Fruit fly (Drosophila melanogaster): Measurements from ENCODE around the gene Arp8.

DNA sequence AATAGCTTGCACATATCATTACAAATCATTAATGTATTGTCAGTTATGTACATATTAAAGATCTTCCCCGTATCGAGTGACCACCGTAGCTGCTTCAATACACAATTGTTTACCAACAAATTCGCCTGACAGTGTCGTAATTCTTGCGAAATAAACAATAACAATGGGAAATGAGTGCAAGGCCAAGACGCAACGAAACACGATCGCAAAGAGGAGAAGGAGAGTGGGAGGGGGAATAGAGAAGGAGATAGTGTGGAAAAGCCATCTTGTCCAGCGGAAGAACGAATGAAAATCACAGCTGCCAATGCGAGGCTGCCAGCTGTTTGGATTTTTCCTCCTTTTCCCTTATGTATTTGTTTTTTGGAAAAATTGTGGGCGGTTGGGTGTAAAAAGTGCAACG lies 24.7 kb upstream of the Arp8 start:
- TF ChIP-seq Ets98B (GFP tag; IDR thresholded peaks at IDR 0.05) (no peak), Pif1A (GFP tag; optimal IDR thresholded peaks at IDR 0.05) (no peak), CG13204 (GFP tag; optimal IDR thresholded peaks at IDR 0.05) (no peak), CG8301 (tag; optimal IDR thresholded peaks at IDR 0.05) (no peak), D1 (tag; optimal IDR thresholded peaks at IDR 0.05) (no peak), fd96Ca (GFP tag; IDR thresholded peaks at IDR 0.05) (no peak), CG34367 (tag; optimal IDR thresholded peaks at IDR 0.05) (no peak), CG17806 (tag; optimal IDR thresholded peaks at IDR 0.05) (no peak), EcR (GFP tag; optimal IDR thresholded peaks at IDR 0.05) (peak; percentile 37), gl (tag; optimal IDR thresholded peaks at IDR 0.05) (no peak)

All from whole organism, pupa.